Worm (Caenorhabditis elegans): Measurements from ENCODE around the gene D1005.5.

The D1005.5 gene

ce11 chrX:1504529-1505080 is 31.8 kb upstream of the D1005.5 start:
- peak; percentile 6 for TF ChIP-seq tlp-1 (tag; optimal IDR thresholded peaks at IDR 0.05)
- no peak for TF ChIP-seq ceh-63 (GFP tag; optimal IDR thresholded peaks at IDR 0.05)
- peak; percentile 99 for TF ChIP-seq ama-1 (optimal IDR thresholded peaks at IDR 0.05)
- peak; percentile 83 for TF ChIP-seq mep-1 (tag; optimal IDR thresholded peaks at IDR 0.05)
- TF ChIP-seq nhr-28 (tag; optimal IDR thresholded peaks at IDR 0.05) = no peak
- 0 out of 2 replicates have a peak, but pooled peaks have one; percentile 3 for TF ChIP-seq isw-1 (GFP tag; IDR thresholded peaks at IDR 0.05)
- peak; percentile 92 for TF ChIP-seq lin-13 (GFP tag; optimal IDR thresholded peaks at IDR 0.05)
- peak; percentile 63 for TF ChIP-seq ceh-88 (GFP tag; IDR thresholded peaks at IDR 0.05)
- TF ChIP-seq tbx-2 (tag; optimal IDR thresholded peaks at IDR 0.05) = peak; percentile 96
- peak in 1 of 3 experiments; percentile 2 for TF ChIP-seq ceh-82 (tag; optimal IDR thresholded peaks at IDR 0.05)
- peak in 1 of 2 experiments; percentile 99 for TF ChIP-seq mdl-1 (tag; optimal IDR thresholded peaks at IDR 0.05)
- TF ChIP-seq F16B12.6 (tag; optimal IDR thresholded peaks at IDR 0.05) = peak; percentile 15
- TF ChIP-seq elt-2 (tag; optimal IDR thresholded peaks at IDR 0.05) = peak; percentile 98
- TF ChIP-seq pqm-1 (tag; optimal IDR thresholded peaks at IDR 0.05) = no peak
- TF ChIP-seq hpl-2 (GFP tag; optimal IDR thresholded peaks at IDR 0.05) = peak; percentile 90
- TF ChIP-seq nhr-90 (tag; optimal IDR thresholded peaks at IDR 0.05; ENCODE audit: poor library complexity) = peak; percentile 98
- TF ChIP-seq Y116A8C.19 (tag; optimal IDR thresholded peaks at IDR 0.05; ENCODE audit: borderline replicate concordance) = no peak
- peak; percentile 99 for TF ChIP-seq nhr-20 (tag; optimal IDR thresholded peaks at IDR 0.05)
- TF ChIP-seq hlh-17 (GFP tag; optimal IDR thresholded peaks at IDR 0.05; ENCODE audit: borderline replicate concordance) = peak; percentile 46
- TF ChIP-seq efl-3 (GFP tag; optimal IDR thresholded peaks at IDR 0.05) = peak; percentile 35
- TF ChIP-seq unc-62 (GFP tag; optimal IDR thresholded peaks at IDR 0.05) = no peak
- peak; percentile 95 for TF ChIP-seq skn-1 (tag; optimal IDR thresholded peaks at IDR 0.05)
- TF ChIP-seq aha-1 (tag; optimal IDR thresholded peaks at IDR 0.05) = peak; percentile 98
- TF ChIP-seq C16A3.4 (tag; optimal IDR thresholded peaks at IDR 0.05) = peak; percentile 98
- no peak for TF ChIP-seq aly-2 (tag; optimal IDR thresholded peaks at IDR 0.05)
- no peak for TF ChIP-seq ceh-8 (GFP tag; optimal IDR thresholded peaks at IDR 0.05)
- no peak for TF ChIP-seq mef-2 (tag; optimal IDR thresholded peaks at IDR 0.05)
- peak; percentile 49 for TF ChIP-seq snpc-4 (tag; optimal IDR thresholded peaks at IDR 0.05)
- peak; percentile 96 for TF ChIP-seq unc-130 (tag; optimal IDR thresholded peaks at IDR 0.05)
- peak; percentile 34 to 100 (median 85) for TF ChIP-seq elt-3 (tag; optimal IDR thresholded peaks at IDR 0.05)
- TF ChIP-seq mab-9 (GFP tag; IDR thresholded peaks at IDR 0.05) = peak; percentile 78; the same call in 1 of the 2 replicates
- peak; percentile 82 for TF ChIP-seq ztf-4 (tag; optimal IDR thresholded peaks at IDR 0.05)
- TF ChIP-seq sptf-1 (tag; optimal IDR thresholded peaks at IDR 0.05) = no peak
- peak; percentile 95 for TF ChIP-seq lin-14 (GFP tag; optimal IDR thresholded peaks at IDR 0.05)
- peak; percentile 84 for TF ChIP-seq pax-3 (tag; optimal IDR thresholded peaks at IDR 0.05)
- TF ChIP-seq alr-1 (tag; optimal IDR thresholded peaks at IDR 0.05; ENCODE audit: borderline replicate concordance) = no peak
- TF ChIP-seq rnt-1 (tag; optimal IDR thresholded peaks at IDR 0.05) = peak; percentile 91
- peak; percentile 82 to 96 for TF ChIP-seq lsy-2 (tag; optimal IDR thresholded peaks at IDR 0.05)
- TF ChIP-seq nhr-237 (tag; optimal IDR thresholded peaks at IDR 0.05) = peak; percentile 65
- no peak for TF ChIP-seq pag-3 (tag; optimal IDR thresholded peaks at IDR 0.05; ENCODE audit: borderline replicate concordance, insufficient read depth)
- TF ChIP-seq vab-15 (tag; optimal IDR thresholded peaks at IDR 0.05) = peak; percentile 79
- TF ChIP-seq swsn-7 (tag; optimal IDR thresholded peaks at IDR 0.05) = peak; percentile 85
- no peak for TF ChIP-seq unc-86 (tag; optimal IDR thresholded peaks at IDR 0.05)
- TF ChIP-seq dsc-1 (tag; optimal IDR thresholded peaks at IDR 0.05) = no peak
- TF ChIP-seq C34B4.2 (tag; optimal IDR thresholded peaks at IDR 0.05) = peak; percentile 68
- peak; percentile 68 for TF ChIP-seq fos-1 (tag; optimal IDR thresholded peaks at IDR 0.05)
- peak; percentile 49 for TF ChIP-seq sox-4 (tag; optimal IDR thresholded peaks at IDR 0.05)
- peak; percentile 99 for TF ChIP-seq nhr-71 (tag; optimal IDR thresholded peaks at IDR 0.05)
- TF ChIP-seq hlh-4 (tag; optimal IDR thresholded peaks at IDR 0.05) = no peak
- TF ChIP-seq blmp-1 (tag; optimal IDR thresholded peaks at IDR 0.05) = peak; percentile 90
- peak; percentile 95 for TF ChIP-seq nhr-19 (GFP tag; conservative IDR thresholded peaks at IDR 0.05)
- TF ChIP-seq fkh-10 (GFP tag; optimal IDR thresholded peaks at IDR 0.05) = no peak
